Fruit fly (Drosophila melanogaster) whole organism, embryonic: ENCODE results near the gene CG1074.

ENCODE experiments used
- Abd-B ChIP-seq: fragments of 200-800 bp; sonication (Bioruptor generic); optimal IDR thresholded peaks from 2 replicates; lab custom pipeline; 2018; ENCODE audit warnings: missing biosample characterization, mild to moderate bottlenecking, missing genetic modification characterization, moderate library complexity
- CG10366 ChIP-seq: fragments of 200-800 bp; sonication (Bioruptor generic); IDR thresholded peaks from 2 replicates; pipeline ENCODE4 v1.3.6; 2022; ENCODE audit warnings: missing biosample characterization, missing genetic modification characterization
- CG13287 ChIP-seq: fragments of 200-800 bp; sonication (Bioruptor generic); IDR thresholded peaks from 2 replicates; pipeline ENCODE4 v1.3.6; 2022; ENCODE audit warnings: missing biosample characterization, missing genetic modification characterization; ENCODE audit not compliant: partially characterized antibody
- CG13894 ChIP-seq: fragments of 200-800 bp; sonication (Bioruptor generic); optimal IDR thresholded peaks from 3 replicates; lab custom pipeline; 2018; ENCODE audit warnings: missing biosample characterization, mild to moderate bottlenecking, missing genetic modification characterization, moderate library complexity
- CG14860 ChIP-seq: fragments of 200-800 bp; sonication (Bioruptor generic); IDR thresholded peaks from 3 replicates; pipeline ENCODE4 v1.3.6; 2022; ENCODE audit warnings: missing biosample characterization, missing genetic modification characterization; ENCODE audit not compliant: partially characterized antibody
- CG14965 ChIP-seq: fragments of 200-800 bp; sonication (Bioruptor generic); optimal IDR thresholded peaks from 2 replicates; lab custom pipeline; 2016; ENCODE audit warnings: missing biosample characterization, missing genetic modification characterization, borderline replicate concordance
- CG1529 ChIP-seq: fragments of 200-800 bp; sonication (Bioruptor generic); optimal IDR thresholded peaks from 3 replicates; lab custom pipeline; 2018; ENCODE audit warnings: missing biosample characterization, missing genetic modification characterization
- CG32767 ChIP-seq: fragments of 200-800 bp; sonication (Bioruptor generic); IDR thresholded peaks from 2 replicates; pipeline ENCODE4 v1.3.6; 2022; ENCODE audit warnings: missing biosample characterization, missing genetic modification characterization
- CG4854 ChIP-seq: fragments of 200-800 bp; sonication (Bioruptor generic); optimal IDR thresholded peaks from 2 replicates; lab custom pipeline; 2016; ENCODE audit warnings: missing biosample characterization, missing genetic modification characterization, inconsistent platforms
- CG5180 ChIP-seq: fragments of 200-800 bp; sonication (Bioruptor generic); optimal IDR thresholded peaks from 3 replicates; lab custom pipeline; 2017; ENCODE audit warnings: missing biosample characterization, missing genetic modification characterization, mild to moderate bottlenecking, moderate library complexity, missing genetic modification reagents
- CG5953 ChIP-seq: fragments of 200-800 bp; sonication (Bioruptor generic); IDR thresholded peaks from 2 replicates; pipeline ENCODE4 v1.3.6; 2022; ENCODE audit warnings: missing biosample characterization, missing genetic modification characterization
- CG8924 ChIP-seq: fragments of 200-800 bp; optimal IDR thresholded peaks from 3 replicates; lab custom pipeline; 2019; ENCODE audit warnings: missing biosample characterization, mild to moderate bottlenecking, missing genetic modification characterization, moderate library complexity
- Deaf1 ChIP-seq: fragments of 200-800 bp; optimal IDR thresholded peaks from 3 replicates; lab custom pipeline; 2019; ENCODE audit warnings: missing biosample characterization, mild to moderate bottlenecking, missing genetic modification characterization, moderate library complexity
- Dll ChIP-seq: fragments of 200-800 bp; sonication (Bioruptor generic); IDR thresholded peaks from 4 replicates; pipeline ENCODE4 v1.3.6; 2022; ENCODE audit warnings: missing biosample characterization, missing genetic modification characterization; ENCODE audit not compliant: partially characterized antibody
- Doc2 ChIP-seq: fragments of 200-800 bp; sonication (Bioruptor generic); IDR thresholded peaks from 2 replicates; pipeline ENCODE4 v1.3.6; 2022; ENCODE audit warnings: missing biosample characterization, missing genetic modification characterization
- Doc3 ChIP-seq: fragments of 200-800 bp; sonication (Bioruptor generic); IDR thresholded peaks from 3 replicates; pipeline ENCODE4 v1.3.6; 2022; ENCODE audit warnings: missing biosample characterization, missing genetic modification characterization; ENCODE audit not compliant: partially characterized antibody
- Ets65A ChIP-seq: fragments of 200-800 bp; sonication (Bioruptor generic); peaks from one replicate; lab custom pipeline; 2016; ENCODE audit warnings: missing biosample characterization, missing genetic modification characterization
- Fer3 ChIP-seq: fragments of 200-800 bp; sonication (Bioruptor generic); optimal IDR thresholded peaks from 2 replicates; lab custom pipeline; 2018; ENCODE audit warnings: missing biosample characterization, mild to moderate bottlenecking, missing genetic modification characterization, moderate library complexity
- Hand ChIP-seq: fragments of 200-800 bp; sonication (Bioruptor generic); optimal IDR thresholded peaks from 2 replicates; lab custom pipeline; 2017; ENCODE audit warnings: mild to moderate bottlenecking, missing biosample characterization, missing genetic modification reagents, missing genetic modification characterization
- Med ChIP-seq: fragments of 200-800 bp; sonication (Bioruptor generic); peaks from one replicate; lab custom pipeline; 2016; ENCODE audit warnings: missing biosample characterization, missing genetic modification characterization, mild to moderate bottlenecking, inconsistent platforms, moderate library complexity
- Scr ChIP-seq: fragments of 200-800 bp; sonication (Bioruptor generic); IDR thresholded peaks from 2 replicates; pipeline ENCODE4 v1.3.6; 2022; ENCODE audit warnings: missing biosample characterization, missing genetic modification characterization; ENCODE audit not compliant: partially characterized antibody
- Side ChIP-seq: fragments of 200-800 bp; sonication (Bioruptor generic); optimal IDR thresholded peaks from 2 replicates; lab custom pipeline; 2016; ENCODE audit warnings: missing biosample characterization, missing genetic modification characterization
- Trl ChIP-seq, 3 experiments: fragments of >200 bp in 2 of 3; fragments of 200-800 bp in 1 of 3; sonication (Bioruptor generic) in 1 of 3; optimal IDR thresholded peaks; 2 replicates in 1 of 3; 3 replicates in 2 of 3; lab custom pipeline; 2016 to 2017; ENCODE audit warnings: missing biosample characterization in 1 of 3, missing genetic modification characterization in 1 of 3
- amos ChIP-seq: fragments of 200-800 bp; sonication (Bioruptor generic); IDR thresholded peaks from 2 replicates; pipeline ENCODE4 v1.3.6; 2022; ENCODE audit warnings: missing biosample characterization, missing genetic modification characterization; ENCODE audit not compliant: partially characterized antibody
- cg ChIP-seq: fragments of 200-800 bp; sonication (Bioruptor generic); optimal IDR thresholded peaks from 3 replicates; lab custom pipeline; 2019; ENCODE audit warnings: missing biosample characterization, mild to moderate bottlenecking, missing genetic modification characterization, moderate library complexity
- chinmo ChIP-seq: fragments of 200-800 bp; sonication (Bioruptor generic); IDR thresholded peaks from 4 replicates; pipeline ENCODE4 v1.3.6; 2022; ENCODE audit warnings: missing biosample characterization, missing genetic modification characterization; ENCODE audit not compliant: partially characterized antibody
- chn ChIP-seq: fragments of 200-800 bp; sonication (Bioruptor generic); optimal IDR thresholded peaks from 2 replicates; lab custom pipeline; 2016; ENCODE audit warnings: missing biosample characterization, missing genetic modification characterization
- croc ChIP-seq: fragments of 200-800 bp; sonication (Bioruptor generic); conservative IDR thresholded peaks from 3 replicates; pipeline ENCODE4 v1.3.6; 2022; ENCODE audit warnings: missing biosample characterization, missing genetic modification characterization
- ewg ChIP-seq: fragments of 200-800 bp; sonication (Bioruptor generic); optimal IDR thresholded peaks from 3 replicates; lab custom pipeline; 2017; ENCODE audit warnings: mild to moderate bottlenecking, missing biosample characterization, missing genetic modification reagents, missing genetic modification characterization
- fu2 ChIP-seq: fragments of 200-800 bp; sonication (Bioruptor generic); optimal IDR thresholded peaks from 2 replicates; lab custom pipeline; 2016; ENCODE audit warnings: missing biosample characterization, missing genetic modification characterization
- gt ChIP-seq: fragments of 200-800 bp; sonication (Bioruptor generic); IDR thresholded peaks from 2 replicates; pipeline ENCODE4 v1.3.6; 2022; ENCODE audit warnings: missing biosample characterization, missing genetic modification characterization
- knrl ChIP-seq: fragments of 200-800 bp; sonication (Bioruptor generic); IDR thresholded peaks from 3 replicates; pipeline ENCODE4 v1.3.6; 2022; ENCODE audit warnings: missing biosample characterization, missing genetic modification characterization; ENCODE audit not compliant: partially characterized antibody
- lab ChIP-seq: fragments of 200-800 bp; sonication (Bioruptor generic); optimal IDR thresholded peaks from 3 replicates; lab custom pipeline; 2017; ENCODE audit warnings: missing biosample characterization, missing genetic modification characterization, mild to moderate bottlenecking, moderate library complexity, missing genetic modification reagents
- lmd ChIP-seq: fragments of 200-800 bp; sonication (Bioruptor generic); IDR thresholded peaks from 2 replicates; pipeline ENCODE4 v1.3.6; 2022; ENCODE audit warnings: missing biosample characterization, missing genetic modification characterization
- lola ChIP-seq, 3 experiments: fragments of >200 bp in 2 of 3; fragments of 200-800 bp in 1 of 3; sonication (Bioruptor generic) in 1 of 3; optimal IDR thresholded peaks; 2 replicates each; lab custom pipeline; 2017 to 2019; ENCODE audit warnings: missing biosample characterization in 3 of 3, missing genetic modification characterization in 3 of 3, mild to moderate bottlenecking in 1 of 3, moderate library complexity in 1 of 3
- org-1 ChIP-seq: fragments of 200-800 bp; sonication (Bioruptor generic); optimal IDR thresholded peaks from 2 replicates; lab custom pipeline; 2017; ENCODE audit warnings: missing biosample characterization, missing genetic modification characterization
- rib ChIP-seq: fragments of 200-800 bp; sonication (Bioruptor generic); IDR thresholded peaks from 2 replicates; pipeline ENCODE4 v1.3.6; 2022; ENCODE audit warnings: missing biosample characterization, missing genetic modification characterization
- scrt ChIP-seq: fragments of 200-800 bp; sonication (Bioruptor generic); optimal IDR thresholded peaks from 2 replicates; lab custom pipeline; 2018; ENCODE audit warnings: missing biosample characterization, mild to moderate bottlenecking, missing genetic modification characterization, moderate library complexity
- seq ChIP-seq: fragments of 200-800 bp; sonication (Bioruptor generic); IDR thresholded peaks from 2 replicates; pipeline ENCODE4 v1.3.6; 2022; ENCODE audit warnings: missing biosample characterization, missing genetic modification characterization
- tin ChIP-seq: fragments of 200-800 bp; sonication (Bioruptor generic); optimal IDR thresholded peaks from 3 replicates; lab custom pipeline; 2016; ENCODE audit warnings: missing biosample characterization, missing genetic modification characterization
- trh ChIP-seq: fragments of 200-800 bp; sonication (Bioruptor generic); optimal IDR thresholded peaks from 2 replicates; lab custom pipeline; 2016; ENCODE audit warnings: missing biosample characterization, missing genetic modification characterization
- vnd ChIP-seq: fragments of 200-800 bp; sonication (Bioruptor generic); IDR thresholded peaks from 3 replicates; pipeline ENCODE4 v1.3.6; 2022; ENCODE audit warnings: missing biosample characterization, missing genetic modification characterization; ENCODE audit not compliant: partially characterized antibody

CG1074 gene

DNA sequence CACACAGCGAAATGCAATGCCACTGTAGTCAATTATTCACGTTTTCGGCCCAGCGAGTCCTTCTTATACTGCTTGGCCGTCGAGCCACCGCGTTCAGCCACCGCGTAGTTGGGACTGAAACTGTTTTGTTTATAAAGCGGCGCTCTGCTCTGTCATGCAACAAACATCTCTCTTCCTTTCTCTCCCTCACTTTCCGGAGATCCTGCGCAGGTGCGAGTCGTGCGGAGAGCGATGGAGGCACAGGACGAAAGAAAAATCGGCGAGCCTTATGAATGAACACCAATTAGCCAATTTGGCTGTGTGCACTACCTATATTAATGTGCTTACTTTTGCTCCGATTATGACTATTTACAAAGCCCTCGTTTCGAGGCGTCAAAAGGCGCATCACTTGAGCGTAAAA is 14.3 kb upstream of the CG1074 start, which contains the start of gene CG32944:
Gene CG32944, minus strand, starts transcription at position 97 of the 400 bp plus-strand sequence.
- peak; percentile 93 for TF ChIP-seq ewg (GFP tag; lab: Kevin White, UChicago)
- peak; percentile 29 for TF ChIP-seq scrt (GFP tag; lab: Kevin White, UChicago)
- no peak for TF ChIP-seq Doc2 (GFP tag; lab: Robert Waterston, UW)
- TF ChIP-seq vnd, result no peak
- peak; percentile 69 for TF ChIP-seq Med (GFP tag; lab: Kevin White, UChicago)
- no peak for TF ChIP-seq CG14965 (GFP tag; lab: Kevin White, UChicago)
- TF ChIP-seq CG1529 (GFP tag; lab: Kevin White, UChicago), result no peak
- no peak for TF ChIP-seq Scr (GFP tag; lab: Robert Waterston, UW)
- TF ChIP-seq lab, result no peak
- TF ChIP-seq cg (GFP tag; lab: Kevin White, UChicago), result peak; percentile 27
- TF ChIP-seq Hand (GFP tag; lab: Kevin White, UChicago), result peak; percentile 10
- TF ChIP-seq CG13287 (GFP tag; lab: Robert Waterston, UW), result no peak
- no peak for TF ChIP-seq Ets65A (GFP tag; lab: Kevin White, UChicago)
- no peak for TF ChIP-seq amos (GFP tag; lab: Robert Waterston, UW)
- TF ChIP-seq tin (GFP tag; lab: Kevin White, UChicago), result no peak
- TF ChIP-seq Trl (optimal IDR thresholded peaks at IDR 0.05; lab: Kevin White, UChicago), result peak; percentile 26 to 38
- TF ChIP-seq Trl (GFP tag; optimal IDR thresholded peaks at IDR 0.05; lab: Kevin White, UChicago), result no peak
- TF ChIP-seq lola (GFP tag; optimal IDR thresholded peaks at IDR 0.05; lab: Kevin White, UChicago), result no peak
- TF ChIP-seq CG5180 (GFP tag; lab: Kevin White, UChicago), result peak; percentile 13
- TF ChIP-seq CG5953, result 0 out of 2 replicates have a peak, but pooled peaks have one; percentile 9
- no peak for TF ChIP-seq trh (GFP tag; lab: Kevin White, UChicago)
- 0 out of 3 replicates have a peak, but pooled peaks have one; percentile 16 for TF ChIP-seq knrl (GFP tag; lab: Robert Waterston, UW)
- TF ChIP-seq CG4854 (GFP tag; lab: Kevin White, UChicago), result no peak
- 0 out of 4 replicates have a peak, but pooled peaks have one; percentile 22 for TF ChIP-seq chinmo (GFP tag; lab: Robert Waterston, UW)
- TF ChIP-seq Deaf1, result peak; percentile 27
- peak; percentile 45 for TF ChIP-seq CG13894 (tag; lab: Kevin White, UChicago)
- TF ChIP-seq fu2 (GFP tag; lab: Kevin White, UChicago), result no peak
- TF ChIP-seq CG14860 (GFP tag; lab: Robert Waterston, UW), result no peak

DNA sequence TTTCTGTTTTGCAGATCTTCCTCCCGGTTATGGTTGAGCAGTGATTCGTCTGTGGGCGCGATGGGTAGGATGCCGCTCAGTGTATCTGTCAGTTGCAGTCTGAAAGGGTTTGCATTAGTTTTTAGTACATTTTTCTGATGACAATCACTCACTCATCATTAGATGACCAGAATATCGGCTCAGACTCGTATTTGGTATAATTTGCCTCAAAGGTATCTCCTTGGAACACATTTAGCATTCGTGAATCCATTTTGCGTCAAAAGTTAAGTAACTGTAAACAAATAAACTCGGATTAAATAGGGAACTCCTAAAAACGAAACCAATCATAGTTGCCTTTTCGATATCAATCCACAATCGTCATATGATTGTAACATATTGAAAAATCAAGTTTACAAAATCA is 7.0 kb upstream of the CG1074 start, which contains the start of gene CG31525:
Gene CG31525, plus strand, starts transcription at position 301 of the 400 bp plus-strand sequence.
- TF ChIP-seq Side (no peak), Doc3 (GFP tag; lab: Robert Waterston, UW) (no peak), Abd-B (GFP tag; lab: Kevin White, UChicago) (no peak), Dll (GFP tag; lab: Robert Waterston, UW) (no peak), Fer3 (tag; lab: Kevin White, UChicago) (no peak), CG8924 (tag; lab: Kevin White, UChicago) (no peak), lmd (GFP tag; lab: Robert Waterston, UW) (no peak), chn (GFP tag; lab: Kevin White, UChicago) (no peak), croc (no peak), rib (GFP tag; lab: Robert Waterston, UW) (no peak), org-1 (GFP tag; lab: Kevin White, UChicago) (no peak), seq (no peak), gt (no peak), CG10366 (GFP tag; lab: Robert Waterston, UW) (no peak), CG32767 (GFP tag; lab: Robert Waterston, UW) (no peak)
- TF ChIP-seq, all 482 proteins: peak for 0
